Fruit fly (Drosophila melanogaster): ENCODE measurements around the gene koko.

koko gene

DNA sequence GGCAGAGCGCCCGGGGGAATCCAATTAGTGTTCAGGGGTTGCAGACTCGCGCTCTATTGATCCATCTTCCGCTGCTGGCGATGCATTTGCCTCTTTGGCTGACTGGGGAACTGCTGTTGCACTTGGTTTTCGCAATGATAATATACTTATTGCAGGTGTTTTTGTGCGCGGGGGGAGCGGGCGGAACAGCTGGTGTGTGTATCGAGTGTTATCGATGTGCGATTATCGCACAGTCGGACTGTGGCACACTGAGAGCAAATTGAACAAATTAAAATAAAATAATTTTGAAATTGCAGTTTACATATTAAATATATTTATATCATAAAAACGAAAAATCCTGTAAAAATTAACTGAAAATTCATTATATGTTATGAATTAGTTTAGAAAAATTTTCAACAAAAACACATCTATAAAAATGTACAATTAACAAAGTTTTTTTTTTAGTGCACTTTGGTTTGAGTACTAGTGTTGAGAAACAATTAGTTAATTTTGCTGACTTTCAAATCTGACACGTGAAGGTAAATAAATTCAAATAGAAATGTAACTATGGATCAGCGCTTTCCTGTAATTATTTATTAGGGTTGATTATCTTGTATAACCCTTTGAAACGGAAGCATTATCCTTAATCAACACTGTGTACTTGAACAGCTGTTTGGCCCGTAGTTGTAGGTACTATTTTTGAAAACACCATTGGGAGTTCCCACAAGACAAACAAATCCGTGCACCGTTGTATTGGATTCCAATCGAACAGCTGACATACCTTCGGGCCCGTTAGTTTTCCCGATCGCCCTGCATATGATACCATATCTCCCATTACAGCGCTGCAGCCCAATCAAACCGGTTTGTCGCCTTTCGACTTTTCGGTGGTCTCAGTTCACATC is at the start of gene koko, which contains the start of gene Wdr37 (continued):
- TF ChIP-seq lz (GFP tag; optimal IDR thresholded peaks at IDR 0.05): peak; percentile 89
- peak; percentile 92 for TF ChIP-seq Hr4 (GFP tag; optimal IDR thresholded peaks at IDR 0.05)
- peak; percentile 93 for TF ChIP-seq CG10669 (GFP tag; optimal IDR thresholded peaks at IDR 0.05)
- peak; percentile 92 for TF ChIP-seq Eip75B (GFP tag; optimal IDR thresholded peaks at IDR 0.05)
- peak; percentile 97 for TF ChIP-seq CG34406 (GFP tag; optimal IDR thresholded peaks at IDR 0.05)
- peak; percentile 96 for TF ChIP-seq esn (GFP tag; optimal IDR thresholded peaks at IDR 0.05)
- TF ChIP-seq Ets96B (tag; optimal IDR thresholded peaks at IDR 0.05): peak; percentile 98
- TF ChIP-seq CG4318 (GFP tag; optimal IDR thresholded peaks at IDR 0.05): peak; percentile 86
- TF ChIP-seq CG15336 (GFP tag; IDR thresholded peaks at IDR 0.05): peak; percentile 98
- peak; percentile 93 for TF ChIP-seq Smox (GFP tag; optimal IDR thresholded peaks at IDR 0.05)

DNA sequence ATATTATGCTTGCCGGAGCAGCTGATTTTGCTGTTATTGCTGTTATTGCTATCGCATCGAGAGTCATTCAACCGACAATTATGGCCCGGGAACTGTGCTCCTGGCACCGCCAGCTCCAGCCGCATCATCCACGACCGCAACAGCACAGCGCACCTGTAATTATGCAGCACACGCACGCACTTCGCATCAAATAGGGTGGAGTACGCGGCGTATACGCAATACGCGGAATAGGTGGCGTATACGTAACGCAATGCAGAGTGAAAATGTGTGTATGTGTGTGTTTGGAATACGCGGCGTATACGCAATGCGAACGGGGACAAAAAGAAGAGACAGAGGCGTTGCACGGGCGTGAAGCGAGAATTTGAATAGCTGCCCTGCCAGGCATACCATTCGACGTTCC is 47.0 kb upstream of the koko start:
- no peak for TF ChIP-seq Lpt (GFP tag; optimal IDR thresholded peaks at IDR 0.05)
- no peak for TF ChIP-seq CG31627 (GFP tag; optimal IDR thresholded peaks at IDR 0.05)
- no peak for TF ChIP-seq Hr38 (GFP tag; optimal IDR thresholded peaks at IDR 0.05)
- no peak for TF ChIP-seq CG3919 (GFP tag; optimal IDR thresholded peaks at IDR 0.05)

DNA sequence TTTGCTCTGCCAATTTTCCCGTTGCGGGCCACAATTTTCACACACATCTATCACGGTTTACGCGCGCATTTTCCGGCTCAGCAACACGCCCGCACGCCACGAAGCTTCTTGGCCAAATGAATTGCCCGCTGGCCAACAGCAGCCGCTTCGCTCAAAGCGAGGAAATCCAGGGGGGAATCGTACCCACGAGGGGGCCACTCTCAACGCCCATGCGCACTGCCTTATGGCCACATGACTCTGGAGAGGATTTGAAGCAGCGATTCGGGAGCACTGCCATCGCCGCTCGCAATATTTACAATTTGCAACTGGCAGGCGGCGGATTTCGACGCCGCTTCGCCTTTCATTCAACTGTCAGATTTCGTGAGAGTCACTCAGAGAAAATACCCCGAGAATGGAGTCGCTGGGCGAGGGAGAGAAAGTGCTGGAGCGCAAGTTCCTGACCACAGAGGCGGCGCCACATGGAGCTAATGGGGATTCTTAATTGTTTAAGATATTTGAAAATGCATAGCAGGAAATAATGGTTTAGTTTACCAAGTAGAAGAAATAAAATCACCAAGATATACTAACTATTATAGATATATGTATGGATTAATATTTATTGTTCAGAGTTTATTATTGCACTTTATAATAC is 42.1 kb upstream of the koko start, which contains the start of gene CG15803:
TSS of gene CG15803 (minus strand) at position 99 of the 631 bp plus-strand sequence.
- 0 out of 3 replicates have a peak, but pooled peaks have one; percentile 29 for TF ChIP-seq eg (GFP tag; IDR thresholded peaks at IDR 0.05)
- TF ChIP-seq Ets21C (GFP tag; optimal IDR thresholded peaks at IDR 0.05): no peak
- no peak for TF ChIP-seq Ets96B (tag; optimal IDR thresholded peaks at IDR 0.05)
- TF ChIP-seq CG1621 (tag; optimal IDR thresholded peaks at IDR 0.05): no peak
- no peak for TF ChIP-seq acj6 (GFP tag; optimal IDR thresholded peaks at IDR 0.05)
- no peak for TF ChIP-seq CG11902 (GFP tag; optimal IDR thresholded peaks at IDR 0.05)
- TF ChIP-seq fd59A (GFP tag; optimal IDR thresholded peaks at IDR 0.05): no peak
- peak; percentile 9 for TF ChIP-seq CG32006 (GFP tag; optimal IDR thresholded peaks at IDR 0.05)
- TF ChIP-seq lz (GFP tag; optimal IDR thresholded peaks at IDR 0.05): no peak
- no peak for TF ChIP-seq CG15336 (GFP tag; IDR thresholded peaks at IDR 0.05)
- TF ChIP-seq achi (GFP tag; optimal IDR thresholded peaks at IDR 0.05): peak; percentile 36
- TF ChIP-seq fd85E (GFP tag; optimal IDR thresholded peaks at IDR 0.05): no peak
- TF ChIP-seq CG16779 (tag; optimal IDR thresholded peaks at IDR 0.05): no peak
- TF ChIP-seq CG4318 (GFP tag; optimal IDR thresholded peaks at IDR 0.05): no peak
- TF ChIP-seq Met (GFP tag; optimal IDR thresholded peaks at IDR 0.05): no peak
- no peak for TF ChIP-seq Eip75B (GFP tag; optimal IDR thresholded peaks at IDR 0.05)
- no peak for TF ChIP-seq Lpt (GFP tag; optimal IDR thresholded peaks at IDR 0.05)
- no peak for TF ChIP-seq fkh (GFP tag; optimal IDR thresholded peaks at IDR 0.05)
- no peak for TF ChIP-seq CG11294 (GFP tag; IDR thresholded peaks at IDR 0.05)
- TF ChIP-seq CG3919 (GFP tag; optimal IDR thresholded peaks at IDR 0.05): no peak
- no peak for TF ChIP-seq CG8319 (GFP tag; optimal IDR thresholded peaks at IDR 0.05)
- TF ChIP-seq spab (GFP tag; optimal IDR thresholded peaks at IDR 0.05): no peak
- no peak for TF ChIP-seq CG34406 (GFP tag; optimal IDR thresholded peaks at IDR 0.05)
- TF ChIP-seq CG6854 (GFP tag; optimal IDR thresholded peaks at IDR 0.05): no peak
- no peak for TF ChIP-seq Gug (GFP tag; IDR thresholded peaks at IDR 0.05)
- TF ChIP-seq ss (GFP tag; optimal IDR thresholded peaks at IDR 0.05): no peak
- TF ChIP-seq svp (GFP tag): peak; percentile 32
- no peak for TF ChIP-seq Hr4 (GFP tag; optimal IDR thresholded peaks at IDR 0.05)
- TF ChIP-seq CG6808 (GFP tag; optimal IDR thresholded peaks at IDR 0.05): no peak
- TF ChIP-seq Eip78C (GFP tag): peak; percentile 65
- no peak for TF ChIP-seq OdsH (GFP tag; optimal IDR thresholded peaks at IDR 0.05)
- TF ChIP-seq Sox14 (GFP tag; optimal IDR thresholded peaks at IDR 0.05): no peak
- no peak for TF ChIP-seq Eip93F (GFP tag; optimal IDR thresholded peaks at IDR 0.05)
- no peak for TF ChIP-seq CG10669 (GFP tag; optimal IDR thresholded peaks at IDR 0.05)
- TF ChIP-seq CG11762 (GFP tag; optimal IDR thresholded peaks at IDR 0.05; ENCODE audit: insufficient read depth): no peak
- no peak for TF ChIP-seq esn (GFP tag; optimal IDR thresholded peaks at IDR 0.05)
- no peak for TF ChIP-seq cyc (GFP tag; optimal IDR thresholded peaks at IDR 0.05)
